Fruit fly (Drosophila melanogaster): ENCODE measurements around the gene Hrd3.

Gene Hrd3

dm6 chr3R:23709508-23710208 lies 48.7 kb downstream of the Hrd3 start, which contains the start of gene CG10301:
CG10301 (plus strand) TSS chr3R:23710158.
- TF ChIP-seq CG9948 (tag; optimal IDR thresholded peaks at IDR 0.05), result no peak
- no peak for TF ChIP-seq Pif1B (GFP tag; optimal IDR thresholded peaks at IDR 0.05)
- no peak for TF ChIP-seq CG8301 (tag; optimal IDR thresholded peaks at IDR 0.05)
- TF ChIP-seq fd96Ca (GFP tag; IDR thresholded peaks at IDR 0.05), result no peak
- TF ChIP-seq CG32121 (GFP tag; IDR thresholded peaks at IDR 0.05), result no peak
- no peak for TF ChIP-seq Ets98B (GFP tag; IDR thresholded peaks at IDR 0.05)
- TF ChIP-seq CG17806 (tag; optimal IDR thresholded peaks at IDR 0.05), result no peak
- TF ChIP-seq CG14655 (GFP tag; optimal IDR thresholded peaks at IDR 0.05), result no peak
- TF ChIP-seq CG13204 (GFP tag; optimal IDR thresholded peaks at IDR 0.05), result no peak
- no peak for TF ChIP-seq rn (GFP tag; IDR thresholded peaks at IDR 0.05)
- TF ChIP-seq Pif1A (GFP tag; optimal IDR thresholded peaks at IDR 0.05), result no peak
- no peak for TF ChIP-seq CG15710 (tag; optimal IDR thresholded peaks at IDR 0.05)
- TF ChIP-seq EcR (GFP tag; optimal IDR thresholded peaks at IDR 0.05), result no peak
- TF ChIP-seq D1 (tag; optimal IDR thresholded peaks at IDR 0.05), result no peak
- TF ChIP-seq CG10348 (GFP tag; IDR thresholded peaks at IDR 0.05), result no peak
- TF ChIP-seq CG34367 (tag; optimal IDR thresholded peaks at IDR 0.05), result no peak
- no peak for TF ChIP-seq CG4496 (GFP tag; IDR thresholded peaks at IDR 0.05)

Measured in whole organism, pupa.